Worm (Caenorhabditis elegans) whole organism, mixed stage, embryonic: ENCODE results near the gene C14A4.8.

ENCODE experiments used
- bed-3 ChIP-seq: fragments of 200-800 bp; sonication (Bioruptor generic); optimal IDR thresholded peaks from 3 replicates; lab custom pipeline; 2018; ENCODE audit warnings: mild to moderate bottlenecking, missing genetic modification characterization, moderate library complexity, missing compliant biosample characterization
- nhr-237 ChIP-seq: fragments of 150-350 bp; optimal IDR thresholded peaks from 2 replicates; lab custom pipeline; 2014; ENCODE audit warnings: missing biosample characterization, missing genetic modification characterization
- unc-62 ChIP-seq: fragments of 150-350 bp; optimal IDR thresholded peaks from 2 replicates; lab custom pipeline; 2014; ENCODE audit warnings: missing biosample characterization, missing genetic modification reagents, missing genetic modification characterization
- ztf-11 ChIP-seq: fragments of 150-350 bp; optimal IDR thresholded peaks from 2 replicates; lab custom pipeline; 2014; ENCODE audit warnings: missing biosample characterization, missing genetic modification characterization

DNA sequence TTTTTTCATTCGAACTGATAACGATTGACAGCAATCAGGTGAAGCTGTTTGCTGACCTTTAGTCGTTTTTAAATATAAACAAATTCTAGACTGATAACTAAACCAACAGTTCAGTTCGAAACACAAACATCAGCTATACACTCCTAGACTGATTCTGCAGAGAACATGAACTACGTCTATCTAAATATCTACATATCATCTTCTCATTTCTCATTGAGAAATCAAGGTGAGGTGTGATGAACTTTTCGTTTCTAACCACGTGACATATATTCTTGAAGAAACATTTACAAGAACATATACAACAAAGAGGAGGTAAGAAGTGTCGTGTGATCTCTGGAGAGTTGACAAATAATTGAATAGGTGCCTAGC lies 40.7 kb downstream of the C14A4.8 start:
- TF ChIP-seq ztf-11 (tag; lab: Kevin White, UChicago) (no peak), unc-62 (GFP tag; lab: Kevin White, UChicago) (no peak), nhr-237 (tag; lab: Kevin White, UChicago) (no peak), bed-3 (GFP tag; lab: Kevin White, UChicago) (no peak)
